Worm (Caenorhabditis elegans) whole organism, young adult: ENCODE results near the gene F53E4.1.

ENCODE experiments used
- K12H6.12 ChIP-seq: fragments of 200-800 bp; sonication (Bioruptor generic); optimal IDR thresholded peaks from 2 replicates; lab custom pipeline; 2018; ENCODE audit warnings: mild to moderate bottlenecking, missing genetic modification characterization, missing compliant biosample characterization
- T07F8.4 ChIP-seq: sonication (generic microtip); optimal IDR thresholded peaks from 2 replicates; lab custom pipeline; 2016; ENCODE audit warnings: mild to moderate bottlenecking, missing genetic modification characterization, moderate library complexity, missing compliant biosample characterization
- fkh-3 ChIP-seq: sonication (generic microtip); optimal IDR thresholded peaks from 2 replicates; lab custom pipeline; 2016; ENCODE audit warnings: mild to moderate bottlenecking, missing genetic modification characterization, missing compliant biosample characterization
- pha-4 ChIP-seq: fragments of 150-350 bp; sonication (generic microtip); optimal IDR thresholded peaks from 2 replicates; lab custom pipeline; 2014; ENCODE audit warnings: missing biosample characterization, missing genetic modification reagents, missing genetic modification characterization
- ztf-25 ChIP-seq: fragments of 200-800 bp; sonication (Bioruptor generic); IDR thresholded peaks from 2 replicates; pipeline ENCODE4 v1.3.6; 2022; ENCODE audit warnings: missing genetic modification reagents, missing genetic modification characterization, missing compliant biosample characterization
- ztf-28 ChIP-seq: fragments of 200-800 bp; sonication (Bioruptor generic); IDR thresholded peaks from 2 replicates; pipeline ENCODE4 v1.3.6; 2022; ENCODE audit warnings: missing genetic modification reagents, missing genetic modification characterization, missing compliant biosample characterization
- ztf-6 ChIP-seq: fragments of 200-800 bp; sonication (Bioruptor generic); IDR thresholded peaks from 2 replicates; pipeline ENCODE4 v1.3.6; 2022; ENCODE audit warnings: missing genetic modification reagents, missing genetic modification characterization, missing compliant biosample characterization

- no peak for TF ChIP-seq pha-4 (tag; lab: Kevin White, UChicago)
- TF ChIP-seq T07F8.4 (tag; lab: Kevin White, UChicago), result no peak
- TF ChIP-seq ztf-25 (GFP tag; lab: Robert Waterston, UW), result no peak
- TF ChIP-seq K12H6.12, result no peak
- no peak for TF ChIP-seq fkh-3
- TF ChIP-seq ztf-6, result no peak
- no peak for TF ChIP-seq ztf-28 (GFP tag; lab: Robert Waterston, UW)
These were observed 47.5 kb upstream of the F53E4.1 start for ce11 chrV:15715636-15716035.
